Worm (Caenorhabditis elegans) whole organism, L3 larva: Measurements from ENCODE around the gene H35B03.1.
A peak's percentile ranks its signal among the peaks of the same experiment; 100 is the strongest.

Experiments
- aly-2 ChIP-seq: fragments of 150-350 bp; optimal IDR thresholded peaks from 2 replicates; lab custom pipeline; 2014; ENCODE audit warnings: missing biosample characterization, missing genetic modification characterization
- ceh-28 ChIP-seq: fragments of 150-350 bp; optimal IDR thresholded peaks from 2 replicates; lab custom pipeline; 2014; ENCODE audit warnings: missing biosample characterization, missing genetic modification reagents, missing genetic modification characterization
- ceh-82 ChIP-seq: fragments of 150-350 bp; optimal IDR thresholded peaks from 2 replicates; lab custom pipeline; 2014; ENCODE audit warnings: missing biosample characterization, missing genetic modification characterization
- ceh-9 ChIP-seq: sonication (generic microtip); optimal IDR thresholded peaks from 2 replicates; lab custom pipeline; 2018; ENCODE audit warnings: missing biosample characterization, missing genetic modification characterization
- egl-5 ChIP-seq: fragments of 150-350 bp; optimal IDR thresholded peaks from 2 replicates; lab custom pipeline; 2017; ENCODE audit warnings: missing biosample characterization, missing genetic modification reagents, missing genetic modification characterization, inconsistent platforms
- elt-1 ChIP-seq: fragments of 150-350 bp; optimal IDR thresholded peaks from 2 replicates; lab custom pipeline; 2014; ENCODE audit warnings: missing biosample characterization, missing genetic modification characterization
- elt-2 ChIP-seq: sonication (generic microtip); optimal IDR thresholded peaks from 2 replicates; lab custom pipeline; 2016; ENCODE audit warnings: missing genetic modification reagents, mild to moderate bottlenecking, missing genetic modification characterization, missing compliant biosample characterization
- elt-3 ChIP-seq, 3 experiments: fragments of 150-350 bp in 1 of 3; sonication (generic microtip) in 2 of 3; optimal IDR thresholded peaks; 2 replicates in 2 of 3; 4 replicates in 1 of 3; lab custom pipeline; 2014 to 2017; ENCODE audit warnings: missing biosample characterization in 3 of 3, missing genetic modification characterization in 3 of 3
- eor-1 ChIP-seq, 2 experiments: fragments of 150-350 bp; optimal IDR thresholded peaks; 2 replicates each; lab custom pipeline; 2014 to 2018; ENCODE audit warnings: missing biosample characterization in 2 of 2, missing genetic modification characterization in 2 of 2
- fkh-10 ChIP-seq: sonication (generic microtip); optimal IDR thresholded peaks from 2 replicates; lab custom pipeline; 2017; ENCODE audit warnings: missing biosample characterization, missing genetic modification reagents, missing genetic modification characterization
- fkh-2 ChIP-seq: fragments of 150-350 bp; optimal IDR thresholded peaks from 2 replicates; lab custom pipeline; 2014; ENCODE audit warnings: missing biosample characterization, missing genetic modification reagents, missing genetic modification characterization
- fos-1 ChIP-seq: fragments of 150-350 bp; optimal IDR thresholded peaks from 2 replicates; lab custom pipeline; 2014; ENCODE audit warnings: missing biosample characterization, missing genetic modification characterization
- hmg-11 ChIP-seq: sonication (generic microtip); optimal IDR thresholded peaks from 2 replicates; lab custom pipeline; 2016; ENCODE audit warnings: missing genetic modification characterization, missing compliant biosample characterization
- jun-1 ChIP-seq: fragments of 150-350 bp; optimal IDR thresholded peaks from 2 replicates; lab custom pipeline; 2014; ENCODE audit warnings: missing biosample characterization, missing genetic modification reagents, missing genetic modification characterization
- lsy-12 ChIP-seq: sonication (generic microtip); optimal IDR thresholded peaks from 2 replicates; lab custom pipeline; 2016; ENCODE audit warnings: mild to moderate bottlenecking, missing genetic modification characterization, missing compliant biosample characterization
- mdl-1 ChIP-seq: fragments of 150-350 bp; optimal IDR thresholded peaks from 2 replicates; lab custom pipeline; 2014; ENCODE audit warnings: missing biosample characterization, missing genetic modification characterization
- mml-1 ChIP-seq: fragments of 150-350 bp; sonication (generic microtip); optimal IDR thresholded peaks from 3 replicates; lab custom pipeline; 2014; ENCODE audit warnings: missing biosample characterization, missing genetic modification characterization
- nfya-1 ChIP-seq: sonication (generic microtip); optimal IDR thresholded peaks from 2 replicates; lab custom pipeline; 2017; ENCODE audit warnings: missing genetic modification characterization, mild to moderate bottlenecking, missing compliant biosample characterization, antibody characterized with exemption, moderate library complexity; ENCODE audit not compliant: insufficient read depth
- nhr-11 ChIP-seq: fragments of 150-350 bp; optimal IDR thresholded peaks from 2 replicates; lab custom pipeline; 2014; ENCODE audit warnings: missing biosample characterization, missing genetic modification characterization
- nhr-23 ChIP-seq: fragments of 150-350 bp; optimal IDR thresholded peaks from 2 replicates; lab custom pipeline; 2014; ENCODE audit warnings: missing biosample characterization, missing genetic modification reagents, missing genetic modification characterization
- nhr-237 ChIP-seq: fragments of 150-350 bp; optimal IDR thresholded peaks from 2 replicates; lab custom pipeline; 2014; ENCODE audit warnings: missing biosample characterization, missing genetic modification characterization
- nhr-25 ChIP-seq: sonication (generic microtip); optimal IDR thresholded peaks from 2 replicates; lab custom pipeline; 2017; ENCODE audit warnings: missing biosample characterization, missing genetic modification characterization
- nhr-28 ChIP-seq: fragments of 150-350 bp; optimal IDR thresholded peaks from 2 replicates; lab custom pipeline; 2014; ENCODE audit warnings: missing biosample characterization, missing genetic modification characterization
- nhr-43 ChIP-seq: sonication (generic microtip); optimal IDR thresholded peaks from 2 replicates; lab custom pipeline; 2016; ENCODE audit warnings: mild to moderate bottlenecking, missing genetic modification characterization, missing compliant biosample characterization; ENCODE audit not compliant: poor library complexity, severe bottlenecking
- nhr-76 ChIP-seq: fragments of 150-350 bp; sonication (generic microtip); optimal IDR thresholded peaks from 5 replicates; lab custom pipeline; 2014; ENCODE audit warnings: missing biosample characterization, missing genetic modification characterization
- nhr-77 ChIP-seq: fragments of 150-350 bp; optimal IDR thresholded peaks from 2 replicates; lab custom pipeline; 2014; ENCODE audit warnings: missing biosample characterization, missing genetic modification characterization
- pqm-1 ChIP-seq: fragments of 150-350 bp; optimal IDR thresholded peaks from 2 replicates; lab custom pipeline; 2017; ENCODE audit warnings: missing biosample characterization, missing genetic modification characterization, inconsistent platforms
- skn-1 ChIP-seq: fragments of 150-350 bp; optimal IDR thresholded peaks from 2 replicates; lab custom pipeline; 2014; ENCODE audit warnings: missing biosample characterization, missing genetic modification characterization
- tbx-2 ChIP-seq: sonication (generic microtip); optimal IDR thresholded peaks from 2 replicates; lab custom pipeline; 2016; ENCODE audit warnings: mild to moderate bottlenecking, missing genetic modification characterization, missing compliant biosample characterization
- unc-39 ChIP-seq: sonication (generic microtip); optimal IDR thresholded peaks from 4 replicates; lab custom pipeline; 2017; ENCODE audit warnings: missing biosample characterization, missing genetic modification characterization
- unc-62 ChIP-seq: fragments of 150-350 bp; sonication (generic microtip); optimal IDR thresholded peaks from 4 replicates; lab custom pipeline; 2014; ENCODE audit warnings: missing biosample characterization, missing genetic modification reagents, missing genetic modification characterization
- zag-1 ChIP-seq: fragments of 150-350 bp; optimal IDR thresholded peaks from 2 replicates; lab custom pipeline; 2014; ENCODE audit warnings: missing biosample characterization, missing genetic modification characterization

Gene H35B03.1

DNA sequence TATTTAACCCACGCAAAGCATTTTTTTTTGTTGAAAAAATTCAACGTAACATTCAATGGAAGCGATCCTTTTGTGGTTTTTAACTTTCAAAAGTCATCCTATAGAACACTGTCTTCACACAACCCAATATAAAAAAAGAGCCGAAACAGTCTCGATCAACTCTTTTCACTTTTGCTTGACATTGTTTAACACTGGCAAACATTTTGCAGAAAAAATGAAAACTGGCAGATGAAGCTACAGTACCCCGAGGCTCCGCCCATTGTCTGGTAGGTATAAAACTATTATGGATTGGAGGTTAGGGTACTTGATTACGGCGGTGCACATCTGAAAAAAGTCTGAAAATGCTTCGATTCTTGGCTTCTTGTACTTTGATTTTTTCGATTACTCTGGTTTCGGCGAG is 9.3 kb downstream of the H35B03.1 start, which contains the start of gene cpg-18:
Gene cpg-18 (plus strand): TSS at position 301 of the 400 bp plus-strand sequence.
- TF ChIP-seq lsy-12 (no peak), nhr-237 (tag; lab: Kevin White, UChicago) (no peak), nhr-28 (tag; lab: Kevin White, UChicago) (no peak), mdl-1 (no peak), fos-1 (tag; lab: Kevin White, UChicago) (no peak), ceh-28 (tag; lab: Kevin White, UChicago) (no peak), nhr-43 (tag; lab: Kevin White, UChicago) (no peak), elt-1 (tag; lab: Kevin White, UChicago) (no peak), skn-1 (tag; lab: Kevin White, UChicago) (no peak), egl-5 (tag; lab: Kevin White, UChicago) (no peak), unc-39 (no peak), ceh-82 (no peak), zag-1 (tag; lab: Kevin White, UChicago) (no peak)

DNA sequence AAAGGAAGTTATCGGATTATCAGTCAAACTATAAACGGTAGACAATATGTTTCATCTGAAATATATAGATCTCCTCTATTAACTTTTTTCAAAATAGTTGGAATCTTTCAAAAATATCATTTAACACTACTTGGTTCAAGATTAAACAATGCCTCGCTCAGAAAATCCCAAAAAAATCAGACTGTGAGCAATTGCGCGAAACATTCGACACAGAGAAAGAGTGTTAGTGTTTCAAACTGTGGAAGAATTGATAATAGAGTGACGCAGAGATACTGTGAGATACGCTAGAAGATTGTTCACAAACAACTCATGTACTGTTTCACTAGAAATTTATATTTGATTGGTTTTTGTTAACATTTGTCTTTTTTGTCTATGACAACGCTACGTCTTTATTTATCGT is 15.6 kb downstream of the H35B03.1 start, which contains the start of gene chil-11:
Gene chil-11 (plus strand): TSS at position 301 of the 400 bp plus-strand sequence.
- TF ChIP-seq fos-1 (tag; lab: Kevin White, UChicago) = no peak
- no peak for TF ChIP-seq zag-1 (tag; lab: Kevin White, UChicago)
- TF ChIP-seq lsy-12 = no peak
- TF ChIP-seq egl-5 (tag; lab: Kevin White, UChicago) = no peak
- no peak for TF ChIP-seq nhr-23
- no peak for TF ChIP-seq nhr-77 (tag; lab: Kevin White, UChicago)
- no peak for TF ChIP-seq elt-2 (tag; lab: Kevin White, UChicago)
- TF ChIP-seq unc-62 (GFP tag; lab: Kevin White, UChicago) = no peak
- TF ChIP-seq nhr-11 (tag; lab: Kevin White, UChicago) = no peak
- TF ChIP-seq unc-39 = no peak
- no peak for TF ChIP-seq pqm-1 (tag; lab: Kevin White, UChicago)
- TF ChIP-seq nhr-76 (tag; lab: Kevin White, UChicago) = no peak
- TF ChIP-seq jun-1 = no peak
- TF ChIP-seq fkh-10 = no peak
- TF ChIP-seq eor-1 (tag; optimal IDR thresholded peaks at IDR 0.05; lab: Kevin White, UChicago) = no peak
- TF ChIP-seq, all 47 proteins: peak for 0

DNA sequence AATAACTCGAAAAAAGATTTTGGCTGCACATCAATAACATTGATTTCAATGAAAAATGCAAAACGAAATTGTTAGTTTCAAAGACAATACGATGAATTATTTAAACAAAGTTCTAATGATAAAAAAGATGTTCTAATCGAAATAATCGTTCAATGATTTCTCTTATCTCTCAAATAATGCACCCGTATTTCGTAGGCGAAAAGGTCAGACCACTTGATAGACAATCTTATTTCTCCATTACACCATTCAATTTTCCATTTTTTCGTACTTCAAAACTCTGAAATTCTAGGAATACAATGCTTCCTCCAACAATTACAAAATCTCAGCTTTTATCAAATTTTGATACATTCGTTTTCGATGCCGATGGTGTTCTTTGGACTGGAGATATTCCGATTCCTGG is 18.7 kb downstream of the H35B03.1 start, which contains the start of gene C45E5.1:
Gene C45E5.1 (plus strand): TSS at position 290 of the 400 bp plus-strand sequence.
- TF ChIP-seq hmg-11 (tag; lab: Kevin White, UChicago) = no peak
- TF ChIP-seq elt-2 (tag; lab: Kevin White, UChicago) = peak; percentile 49
- peak; percentile 47 for TF ChIP-seq pqm-1 (tag; lab: Kevin White, UChicago)

DNA sequence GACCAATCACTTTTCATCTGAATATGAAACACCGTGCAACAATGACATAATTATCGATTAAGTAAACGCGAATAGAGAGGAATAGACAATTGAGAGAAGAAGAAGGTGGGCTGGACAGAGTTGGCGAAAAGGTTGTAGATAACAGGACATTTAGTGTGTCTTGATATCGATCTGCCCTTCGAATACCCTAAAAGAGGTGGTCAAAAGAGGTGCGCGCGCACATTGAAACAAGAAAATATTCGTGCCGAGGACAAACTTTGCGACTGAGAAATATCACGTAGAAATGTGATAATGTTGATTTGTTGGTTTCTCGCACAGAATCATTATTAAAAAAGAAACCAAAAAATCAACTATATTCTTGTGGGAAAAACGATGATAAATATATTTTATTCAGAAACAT is 24.5 kb downstream of the H35B03.1 start:
- peak; percentile 41 for TF ChIP-seq elt-2 (tag; lab: Kevin White, UChicago)
- no peak for TF ChIP-seq ceh-82
- TF ChIP-seq nfya-1 (tag; lab: Kevin White, UChicago) = peak; percentile 22
- TF ChIP-seq nhr-23 = peak; percentile 36
- TF ChIP-seq elt-3 (tag; optimal IDR thresholded peaks at IDR 0.05; lab: Kevin White, UChicago) = peak in 1 of 3 experiments; percentile 12
- peak; percentile 25 for TF ChIP-seq nhr-43 (tag; lab: Kevin White, UChicago)
- TF ChIP-seq nhr-25 (tag; lab: Kevin White, UChicago) = peak; percentile 29
- TF ChIP-seq fkh-2 (tag; lab: Kevin White, UChicago) = no peak
- peak; percentile 51 for TF ChIP-seq elt-1 (tag; lab: Kevin White, UChicago)
- TF ChIP-seq ceh-28 (tag; lab: Kevin White, UChicago) = peak; percentile 51

DNA sequence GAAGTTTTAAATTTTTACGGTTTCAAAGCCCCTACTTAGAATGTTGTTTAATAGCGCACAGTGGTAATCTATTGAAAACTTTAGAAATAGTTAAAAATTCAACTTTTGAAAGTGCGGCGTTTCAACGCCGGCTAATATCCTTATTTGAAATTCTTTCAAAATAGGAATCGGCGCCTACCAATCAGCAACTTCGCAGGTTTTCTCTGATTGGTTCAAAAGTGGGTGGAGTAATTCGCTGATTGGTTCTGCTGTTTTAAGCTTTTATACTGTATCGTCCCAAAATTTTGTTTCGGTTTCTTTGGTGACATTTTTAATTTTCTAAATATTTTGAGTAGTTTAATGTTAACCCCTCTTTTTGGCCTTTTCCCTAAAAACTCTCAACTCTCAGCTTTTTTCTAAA is 26.6 kb downstream of the H35B03.1 start:
- TF ChIP-seq ceh-9 (tag; lab: Kevin White, UChicago) (no peak), nfya-1 (tag; lab: Kevin White, UChicago) (peak; percentile 94)

DNA sequence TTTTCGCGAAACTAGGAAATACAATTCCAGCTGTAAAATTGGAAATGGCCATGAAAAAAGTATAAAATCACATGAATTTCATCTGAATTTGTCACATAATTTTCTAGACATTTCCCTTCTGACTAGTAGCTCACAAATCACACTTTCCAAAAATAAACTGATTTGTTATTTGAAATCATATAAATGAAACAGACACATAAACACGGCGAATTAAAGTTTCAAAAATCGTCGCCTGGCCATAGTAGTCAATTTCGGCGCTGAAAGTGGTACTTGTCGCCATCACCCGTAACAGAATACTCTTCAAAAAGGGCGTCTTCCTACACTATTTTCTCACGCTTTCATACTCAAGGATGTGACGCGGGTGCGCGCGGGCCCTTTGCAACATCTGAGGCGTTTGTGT is 27.3 kb downstream of the H35B03.1 start:
- no peak for TF ChIP-seq mml-1
- no peak for TF ChIP-seq aly-2 (tag; lab: Kevin White, UChicago)
- no peak for TF ChIP-seq tbx-2 (tag; lab: Kevin White, UChicago)
- no peak for TF ChIP-seq nhr-43 (tag; lab: Kevin White, UChicago)
